Worm (Caenorhabditis elegans) whole organism, late embryonic: ENCODE measurements around the gene sid-3.

Source experiments
- C08G9.2 ChIP-seq: sonication (generic microtip); optimal IDR thresholded peaks from 2 replicates; lab custom pipeline; 2016; ENCODE audit warnings: mild to moderate bottlenecking, missing genetic modification characterization, moderate library complexity, missing compliant biosample characterization
- C38D4.7 ChIP-seq: fragments of 200-800 bp; sonication (Bioruptor generic); optimal IDR thresholded peaks from 2 replicates; lab custom pipeline; 2018; ENCODE audit warnings: mild to moderate bottlenecking, missing genetic modification characterization, moderate library complexity, missing compliant biosample characterization
- F13H6.1 ChIP-seq: sonication (generic microtip); optimal IDR thresholded peaks from 2 replicates; lab custom pipeline; 2016; ENCODE audit warnings: missing genetic modification characterization, missing compliant biosample characterization
- K02D7.2 ChIP-seq: sonication (generic microtip); optimal IDR thresholded peaks from 2 replicates; lab custom pipeline; 2017; ENCODE audit warnings: mild to moderate bottlenecking, missing genetic modification characterization, missing compliant biosample characterization
- K09A11.1 ChIP-seq: sonication (generic microtip); optimal IDR thresholded peaks from 2 replicates; lab custom pipeline; 2017; ENCODE audit warnings: antibody characterized with exemption, mild to moderate bottlenecking, missing genetic modification characterization, missing compliant biosample characterization; ENCODE audit not compliant: insufficient read depth
- T23F11.4 ChIP-seq: fragments of 200-800 bp; sonication (Bioruptor generic); optimal IDR thresholded peaks from 2 replicates; lab custom pipeline; 2018; ENCODE audit warnings: mild to moderate bottlenecking, missing genetic modification characterization, missing compliant biosample characterization
- Y22D7AL.16 ChIP-seq: sonication (generic microtip); optimal IDR thresholded peaks from 2 replicates; lab custom pipeline; 2016; ENCODE audit warnings: missing genetic modification characterization, missing compliant biosample characterization
- ceh-19 ChIP-seq: fragments of 200-800 bp; sonication (Bioruptor generic); optimal IDR thresholded peaks from 2 replicates; lab custom pipeline; 2018; ENCODE audit warnings: mild to moderate bottlenecking, missing genetic modification characterization, missing compliant biosample characterization
- ceh-2 ChIP-seq: sonication (generic microtip); optimal IDR thresholded peaks from 2 replicates; lab custom pipeline; 2016; ENCODE audit warnings: missing genotype, missing genetic modification characterization, missing compliant biosample characterization
- ceh-30 ChIP-seq: fragments of 150-350 bp; optimal IDR thresholded peaks from 2 replicates; lab custom pipeline; 2014; ENCODE audit warnings: missing biosample characterization, missing genetic modification characterization
- ceh-31 ChIP-seq: sonication (generic microtip); optimal IDR thresholded peaks from 2 replicates; lab custom pipeline; 2016; ENCODE audit warnings: missing genetic modification characterization, missing compliant biosample characterization
- ceh-34 ChIP-seq: sonication (generic microtip); optimal IDR thresholded peaks from 2 replicates; lab custom pipeline; 2016; ENCODE audit warnings: mild to moderate bottlenecking, missing genetic modification characterization, missing compliant biosample characterization
- ceh-45 ChIP-seq: fragments of 200-800 bp; sonication (Bioruptor generic); IDR thresholded peaks from 2 replicates; pipeline ENCODE4 v1.3.6; 2022; ENCODE audit warnings: missing genetic modification reagents, missing genetic modification characterization, missing compliant biosample characterization
- ceh-9 ChIP-seq: sonication (generic microtip); optimal IDR thresholded peaks from 2 replicates; lab custom pipeline; 2016; ENCODE audit warnings: mild to moderate bottlenecking, missing genetic modification characterization, inconsistent platforms, missing compliant biosample characterization
- dmd-4 ChIP-seq: sonication (generic microtip); optimal IDR thresholded peaks from 2 replicates; lab custom pipeline; 2016; ENCODE audit warnings: borderline replicate concordance, missing genetic modification characterization, missing compliant biosample characterization
- dve-1 ChIP-seq: sonication (generic microtip); optimal IDR thresholded peaks from 2 replicates; lab custom pipeline; 2017; ENCODE audit warnings: antibody characterized with exemption, mild to moderate bottlenecking, missing genetic modification characterization, missing compliant biosample characterization
- elt-2 ChIP-seq: sonication (generic microtip); optimal IDR thresholded peaks from 2 replicates; lab custom pipeline; 2016; ENCODE audit warnings: missing genetic modification reagents, missing genetic modification characterization, missing compliant biosample characterization
- ets-4 ChIP-seq: sonication (generic microtip); optimal IDR thresholded peaks from 2 replicates; lab custom pipeline; 2016; ENCODE audit warnings: missing genetic modification characterization, missing compliant biosample characterization
- eyg-1 ChIP-seq: sonication (generic microtip); optimal IDR thresholded peaks from 2 replicates; lab custom pipeline; 2016; ENCODE audit warnings: missing genotype, missing genetic modification characterization, missing compliant biosample characterization
- fax-1 ChIP-seq: sonication (generic microtip); optimal IDR thresholded peaks from 2 replicates; lab custom pipeline; 2016; ENCODE audit warnings: missing genotype, missing genetic modification characterization, missing compliant biosample characterization
- fkh-6 ChIP-seq: sonication (generic microtip); optimal IDR thresholded peaks from 2 replicates; lab custom pipeline; 2016; ENCODE audit warnings: missing genetic modification characterization, missing compliant biosample characterization
- hlh-13 ChIP-seq: fragments of 200-800 bp; sonication (Bioruptor generic); optimal IDR thresholded peaks from 2 replicates; lab custom pipeline; 2018; ENCODE audit warnings: mild to moderate bottlenecking, missing genetic modification characterization, missing compliant biosample characterization
- hlh-6 ChIP-seq: sonication (generic microtip); optimal IDR thresholded peaks from 2 replicates; lab custom pipeline; 2016; ENCODE audit warnings: missing genotype, missing genetic modification characterization, missing compliant biosample characterization
- hlh-8 ChIP-seq: sonication (generic microtip); optimal IDR thresholded peaks from 2 replicates; lab custom pipeline; 2016; ENCODE audit warnings: missing genotype, missing genetic modification characterization, missing compliant biosample characterization
- lim-6 ChIP-seq: sonication (generic microtip); optimal IDR thresholded peaks from 2 replicates; lab custom pipeline; 2016; ENCODE audit warnings: missing genetic modification characterization, missing compliant biosample characterization
- lin-11 ChIP-seq: fragments of 200-800 bp; sonication (Bioruptor generic); optimal IDR thresholded peaks from 2 replicates; lab custom pipeline; 2018; ENCODE audit warnings: mild to moderate bottlenecking, missing genetic modification characterization, missing compliant biosample characterization
- madf-2 ChIP-seq: sonication (generic microtip); optimal IDR thresholded peaks from 2 replicates; lab custom pipeline; 2017; ENCODE audit warnings: missing genetic modification characterization, missing compliant biosample characterization
- nfya-1 ChIP-seq: sonication (generic microtip); optimal IDR thresholded peaks from 2 replicates; lab custom pipeline; 2017; ENCODE audit warnings: missing genetic modification characterization, mild to moderate bottlenecking, missing compliant biosample characterization, antibody characterized with exemption, moderate library complexity
- npax-4 ChIP-seq: sonication (generic microtip); optimal IDR thresholded peaks from 2 replicates; lab custom pipeline; 2016; ENCODE audit warnings: missing genetic modification characterization, missing compliant biosample characterization
- pag-3 ChIP-seq: sonication (generic microtip); optimal IDR thresholded peaks from 2 replicates; lab custom pipeline; 2016; ENCODE audit warnings: missing compliant biosample characterization, missing genetic modification characterization, borderline replicate concordance
- pat-9 ChIP-seq: fragments of 200-800 bp; sonication (Bioruptor generic); optimal IDR thresholded peaks from 2 replicates; lab custom pipeline; 2018; ENCODE audit warnings: mild to moderate bottlenecking, missing genetic modification characterization, moderate library complexity, missing compliant biosample characterization
- pax-1 ChIP-seq: fragments of 150-350 bp; optimal IDR thresholded peaks from 2 replicates; lab custom pipeline; 2014; ENCODE audit warnings: missing biosample characterization, missing genetic modification characterization
- pha-2 ChIP-seq: sonication (generic microtip); optimal IDR thresholded peaks from 2 replicates; lab custom pipeline; 2017; ENCODE audit warnings: mild to moderate bottlenecking, missing genetic modification characterization, missing compliant biosample characterization
- pha-4 ChIP-seq: fragments of 150-350 bp; optimal IDR thresholded peaks from 2 replicates; lab custom pipeline; 2018; ENCODE audit warnings: missing biosample characterization, missing genetic modification reagents, missing genetic modification characterization
- pqm-1 ChIP-seq: sonication (generic microtip); optimal IDR thresholded peaks from 2 replicates; lab custom pipeline; 2016; ENCODE audit warnings: missing genetic modification characterization, missing compliant biosample characterization
- pros-1 ChIP-seq: fragments of 150-350 bp; optimal IDR thresholded peaks from 2 replicates; lab custom pipeline; 2014; ENCODE audit warnings: missing biosample characterization, missing genetic modification reagents, missing genetic modification characterization
- ref-2 ChIP-seq: sonication (generic microtip); optimal IDR thresholded peaks from 2 replicates; lab custom pipeline; 2016; ENCODE audit warnings: missing genetic modification characterization, missing compliant biosample characterization
- sdc-2 ChIP-seq: sonication (generic microtip); optimal IDR thresholded peaks from 2 replicates; lab custom pipeline; 2016; ENCODE audit warnings: missing genotype, missing genetic modification characterization, missing compliant biosample characterization
- sox-2 ChIP-seq: fragments of 200-800 bp; sonication (Bioruptor generic); IDR thresholded peaks from 2 replicates; pipeline ENCODE4 v1.3.6; 2022; ENCODE audit warnings: missing genetic modification reagents, missing genetic modification characterization, missing compliant biosample characterization
- sox-4 ChIP-seq: sonication (generic microtip); optimal IDR thresholded peaks from 2 replicates; lab custom pipeline; 2017; ENCODE audit warnings: mild to moderate bottlenecking, missing genetic modification characterization, inconsistent platforms, missing compliant biosample characterization
- syd-9 ChIP-seq: sonication (generic microtip); optimal IDR thresholded peaks from 2 replicates; lab custom pipeline; 2016; ENCODE audit warnings: mild to moderate bottlenecking, missing genetic modification characterization, moderate library complexity, missing compliant biosample characterization
- tbx-2 ChIP-seq: sonication (generic microtip); optimal IDR thresholded peaks from 2 replicates; lab custom pipeline; 2016; ENCODE audit warnings: missing genetic modification characterization, missing compliant biosample characterization
- tbx-7 ChIP-seq: sonication (generic microtip); optimal IDR thresholded peaks from 2 replicates; lab custom pipeline; 2016; ENCODE audit warnings: missing genotype, missing genetic modification characterization, missing compliant biosample characterization
- unc-3 ChIP-seq, 2 experiments: fragments of 200-800 bp in 1 of 2; sonication (Bioruptor generic) in 1 of 2; sonication (generic microtip) in 1 of 2; conservative IDR thresholded peaks in 1 of 2; optimal IDR thresholded peaks in 1 of 2; 2 replicates each; pipeline versions ENCODE4 v1.3.6 to Lab custom; 2016 to 2022; ENCODE audit warnings: missing compliant biosample characterization in 2 of 2, missing genetic modification characterization in 2 of 2, missing genetic modification reagents in 1 of 2
- unc-42 ChIP-seq: sonication (generic microtip); optimal IDR thresholded peaks from 2 replicates; lab custom pipeline; 2016; ENCODE audit warnings: missing genotype, missing genetic modification characterization, missing compliant biosample characterization
- unc-55 ChIP-seq: sonication (generic microtip); optimal IDR thresholded peaks from 2 replicates; lab custom pipeline; 2017; ENCODE audit warnings: missing biosample characterization, missing genetic modification reagents, missing genetic modification characterization

The sid-3 gene

DNA sequence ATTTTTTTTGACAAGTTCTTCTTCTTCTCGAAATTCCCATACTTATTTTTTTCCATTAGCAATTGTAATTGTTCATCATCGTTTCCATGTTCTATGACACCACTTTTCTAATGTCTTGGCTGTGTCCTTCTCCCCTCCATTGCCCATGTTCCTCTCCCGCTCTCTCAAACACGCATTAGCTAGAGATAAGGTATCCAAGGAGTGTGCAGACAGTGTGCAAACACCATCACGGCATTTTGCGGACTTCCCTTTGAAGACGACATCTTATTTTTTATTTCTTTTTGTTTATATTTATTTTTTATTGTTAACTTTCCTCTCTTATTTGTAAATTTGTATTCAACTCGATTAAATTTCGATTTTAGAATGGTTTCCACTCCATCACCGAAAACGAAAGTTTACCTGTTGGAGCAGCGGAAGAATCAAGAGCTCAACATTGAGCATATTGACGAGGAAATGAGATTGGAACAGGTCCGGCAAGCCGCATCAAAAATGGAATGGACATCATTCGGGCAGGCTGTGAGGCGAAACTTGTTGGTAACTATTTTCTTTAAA, 34.9 kb upstream of the sid-3 start, which contains the start of gene mdt-1.2:
mdt-1.2 (plus strand) TSS at position 363 of the 552 bp plus-strand sequence.
- TF ChIP-seq C08G9.2 (tag; lab: Kevin White, UChicago) (no peak), eyg-1 (tag; lab: Kevin White, UChicago) (no peak), pros-1 (tag; lab: Kevin White, UChicago) (peak; percentile 33), unc-42 (tag; lab: Kevin White, UChicago) (peak; percentile 38), pax-1 (tag; lab: Kevin White, UChicago) (peak; percentile 29), sox-4 (peak; percentile 13), unc-55 (GFP tag; lab: Kevin White, UChicago) (peak; percentile 24), ref-2 (tag; lab: Kevin White, UChicago) (peak; percentile 6), fax-1 (tag; lab: Kevin White, UChicago) (no peak), sdc-2 (peak; percentile 67), sox-2 (GFP tag; lab: Robert Waterston, UW) (no peak), nfya-1 (tag; lab: Kevin White, UChicago) (peak; percentile 80), ceh-2 (no peak), lim-6 (tag; lab: Kevin White, UChicago) (no peak), pha-4 (tag; lab: Kevin White, UChicago) (no peak), dmd-4 (no peak), ceh-19 (GFP tag; lab: Kevin White, UChicago) (no peak), tbx-2 (peak; percentile 42), C38D4.7 (GFP tag; lab: Kevin White, UChicago) (no peak), ceh-34 (peak; percentile 2), tbx-7 (tag; lab: Kevin White, UChicago) (no peak), elt-2 (peak; percentile 30), ceh-30 (tag; lab: Kevin White, UChicago) (peak; percentile 68), ceh-9 (tag; lab: Kevin White, UChicago) (no peak)

DNA sequence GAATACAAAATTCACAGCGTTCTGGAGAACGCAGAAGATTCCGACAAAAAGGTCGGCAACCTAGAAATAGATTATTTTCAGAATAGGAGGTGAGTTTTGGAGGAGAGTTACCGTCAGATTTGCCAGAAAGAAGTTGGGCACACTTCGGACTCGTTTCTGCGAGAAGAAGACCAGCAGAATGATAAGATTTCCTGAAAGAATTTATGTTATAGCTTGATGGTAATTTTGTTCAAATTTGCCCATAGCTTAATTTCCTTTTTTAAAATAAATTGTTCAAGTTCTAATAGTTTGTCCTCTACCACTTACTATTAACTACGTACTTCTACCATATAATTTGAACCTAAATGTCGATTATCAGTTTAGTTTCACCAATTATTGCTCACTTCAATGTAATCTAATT, 29.1 kb upstream of the sid-3 start:
- no peak for TF ChIP-seq lin-11 (tag; lab: Kevin White, UChicago)
- no peak for TF ChIP-seq npax-4 (tag; lab: Kevin White, UChicago)
- TF ChIP-seq ceh-34: no peak
- TF ChIP-seq F13H6.1 (tag; lab: Kevin White, UChicago): no peak
- no peak for TF ChIP-seq dve-1 (tag; lab: Kevin White, UChicago)
- no peak for TF ChIP-seq C38D4.7 (GFP tag; lab: Kevin White, UChicago)
- TF ChIP-seq pat-9 (tag; lab: Kevin White, UChicago): no peak
- TF ChIP-seq sdc-2: no peak
- TF ChIP-seq K02D7.2: no peak
- TF ChIP-seq T23F11.4 (GFP tag; lab: Kevin White, UChicago): no peak
- TF ChIP-seq pag-3 (tag; lab: Kevin White, UChicago): no peak
- no peak for TF ChIP-seq ets-4 (tag; lab: Kevin White, UChicago)
- no peak for TF ChIP-seq tbx-7 (tag; lab: Kevin White, UChicago)
- no peak for TF ChIP-seq unc-3 (GFP tag; conservative IDR thresholded peaks at IDR 0.05; lab: Robert Waterston, UW)
- no peak for TF ChIP-seq unc-3 (tag; optimal IDR thresholded peaks at IDR 0.05; lab: Kevin White, UChicago)
- TF ChIP-seq fkh-6 (tag; lab: Kevin White, UChicago): no peak
- no peak for TF ChIP-seq hlh-13 (GFP tag; lab: Kevin White, UChicago)
- no peak for TF ChIP-seq lim-6 (tag; lab: Kevin White, UChicago)

DNA sequence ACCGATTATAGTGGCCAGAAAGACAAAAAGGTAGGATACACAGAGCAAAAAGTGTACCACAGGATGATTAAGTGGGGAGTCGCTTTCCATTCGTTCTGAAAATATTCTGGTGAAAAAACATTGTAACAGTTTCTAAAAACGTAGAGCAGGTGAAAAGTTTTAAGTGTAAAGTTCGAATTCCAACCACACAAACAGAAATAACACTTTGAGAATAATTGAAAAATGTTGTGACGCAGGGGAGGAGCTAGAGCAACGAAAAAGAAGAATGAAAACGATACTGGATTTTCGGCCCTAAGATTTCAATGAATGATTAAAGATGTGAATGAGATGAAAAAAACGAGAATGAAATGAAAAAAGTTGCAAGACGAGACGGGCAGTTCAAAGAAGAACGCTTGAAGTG, 28.3 kb upstream of the sid-3 start, which contains the start of gene npr-21:
npr-21 (minus strand) TSS at position 101 of the 400 bp plus-strand sequence.
- TF ChIP-seq ceh-31 (tag; lab: Kevin White, UChicago) (no peak), eyg-1 (tag; lab: Kevin White, UChicago) (no peak), hlh-6 (tag; lab: Kevin White, UChicago) (no peak), K02D7.2 (no peak), pqm-1 (tag; lab: Kevin White, UChicago) (no peak), sox-2 (GFP tag; lab: Robert Waterston, UW) (no peak), hlh-8 (tag; lab: Kevin White, UChicago) (no peak), npax-4 (tag; lab: Kevin White, UChicago) (no peak), pag-3 (tag; lab: Kevin White, UChicago) (no peak), pha-2 (no peak), Y22D7AL.16 (tag; lab: Kevin White, UChicago) (no peak), dmd-4 (no peak), syd-9 (tag; lab: Kevin White, UChicago) (no peak), ceh-45 (no peak), madf-2 (no peak), K09A11.1 (tag; lab: Kevin White, UChicago) (no peak), tbx-2 (no peak), nfya-1 (tag; lab: Kevin White, UChicago) (no peak), hlh-13 (GFP tag; lab: Kevin White, UChicago) (no peak), ceh-34 (no peak)
